Worm (Caenorhabditis elegans) whole organism, young adult: ENCODE results near the gene best-14.
A peak's percentile ranks its signal among the peaks of the same experiment; 100 is the strongest.

Experiments used
- D2030.7 ChIP-seq: fragments of 200-800 bp; sonication (Bioruptor generic); IDR thresholded peaks from 2 replicates; pipeline ENCODE4 v1.3.6; 2022; ENCODE audit warnings: missing genetic modification reagents, missing genetic modification characterization, missing compliant biosample characterization
- F49E8.2 ChIP-seq: sonication (generic microtip); optimal IDR thresholded peaks from 3 replicates; lab custom pipeline; 2017; ENCODE audit warnings: missing genetic modification characterization, mild to moderate bottlenecking, missing compliant biosample characterization, antibody characterized with exemption, moderate library complexity; ENCODE audit not compliant: insufficient read depth
- ZK185.1 ChIP-seq: sonication (generic microtip); optimal IDR thresholded peaks from 2 replicates; lab custom pipeline; 2016; ENCODE audit warnings: mild to moderate bottlenecking, missing genetic modification characterization, missing compliant biosample characterization; ENCODE audit not compliant: poor library complexity, severe bottlenecking
- akir-1 ChIP-seq: fragments of 200-800 bp; sonication (Bioruptor generic); optimal IDR thresholded peaks from 2 replicates; lab custom pipeline; 2018; ENCODE audit warnings: mild to moderate bottlenecking, missing genetic modification characterization, moderate library complexity, missing compliant biosample characterization
- aptf-2 ChIP-seq: fragments of 200-800 bp; sonication (Bioruptor generic); conservative IDR thresholded peaks from 2 replicates; pipeline ENCODE4 v1.3.6; 2022; ENCODE audit warnings: missing genetic modification reagents, missing genetic modification characterization, missing compliant biosample characterization
- aptf-3 ChIP-seq: fragments of 200-800 bp; sonication (Bioruptor generic); IDR thresholded peaks from 2 replicates; pipeline ENCODE4 v1.3.6; 2022; ENCODE audit warnings: missing genetic modification characterization, missing compliant biosample characterization
- athp-1 ChIP-seq: sonication (generic microtip); optimal IDR thresholded peaks from 2 replicates; lab custom pipeline; 2017; ENCODE audit warnings: mild to moderate bottlenecking, missing genetic modification characterization, missing compliant biosample characterization
- bed-1 ChIP-seq: fragments of 200-800 bp; sonication (Bioruptor generic); IDR thresholded peaks from 2 replicates; pipeline ENCODE4 v1.3.6; 2022; ENCODE audit warnings: missing genetic modification reagents, missing genetic modification characterization, missing compliant biosample characterization
- bed-2 ChIP-seq: fragments of 200-800 bp; sonication (Bioruptor generic); IDR thresholded peaks from 2 replicates; pipeline ENCODE4 v1.3.6; 2022; ENCODE audit warnings: missing genetic modification reagents, missing genetic modification characterization, missing compliant biosample characterization
- ceh-100 ChIP-seq: fragments of 200-800 bp; sonication (Bioruptor generic); IDR thresholded peaks from 2 replicates; pipeline ENCODE4 v1.3.6; 2022; ENCODE audit warnings: missing genetic modification reagents, missing genetic modification characterization, missing compliant biosample characterization
- ceh-79 ChIP-seq: sonication (generic microtip); optimal IDR thresholded peaks from 2 replicates; lab custom pipeline; 2017; ENCODE audit warnings: mild to moderate bottlenecking, missing genetic modification characterization, missing compliant biosample characterization
- chd-7 ChIP-seq: sonication (generic microtip); optimal IDR thresholded peaks from 2 replicates; lab custom pipeline; 2016; ENCODE audit warnings: mild to moderate bottlenecking, missing genetic modification characterization, moderate library complexity, missing compliant biosample characterization
- ekl-4 ChIP-seq: fragments of 200-800 bp; sonication (Bioruptor generic); IDR thresholded peaks from 2 replicates; pipeline ENCODE4 v1.3.6; 2022; ENCODE audit warnings: missing genetic modification reagents, missing genetic modification characterization, missing compliant biosample characterization
- gei-17 ChIP-seq: fragments of 200-800 bp; sonication (Bioruptor generic); optimal IDR thresholded peaks from 2 replicates; lab custom pipeline; 2018; ENCODE audit warnings: mild to moderate bottlenecking, missing genetic modification characterization, missing compliant biosample characterization
- him-1 ChIP-seq: sonication (generic microtip); optimal IDR thresholded peaks from 2 replicates; lab custom pipeline; 2016; ENCODE audit warnings: missing genotype, missing genetic modification reagents, missing genetic modification characterization, missing compliant biosample characterization
- hlh-26 ChIP-seq: fragments of 200-800 bp; sonication (Bioruptor generic); conservative IDR thresholded peaks from 2 replicates; pipeline ENCODE4 v1.3.6; 2022; ENCODE audit warnings: missing genetic modification reagents, missing genetic modification characterization, missing compliant biosample characterization
- hsf-1 ChIP-seq: fragments of 200-800 bp; sonication (Bioruptor generic); IDR thresholded peaks from 2 replicates; pipeline ENCODE4 v1.3.6; 2022; ENCODE audit warnings: missing genetic modification reagents, missing genetic modification characterization, missing compliant biosample characterization
- let-526 ChIP-seq: fragments of 200-800 bp; sonication (Bioruptor generic); IDR thresholded peaks from 2 replicates; pipeline ENCODE4 v1.3.6; 2022; ENCODE audit warnings: missing genetic modification reagents, missing genetic modification characterization, missing compliant biosample characterization
- lin-35 ChIP-seq, 3 experiments: fragments of 150-350 bp in 2 of 3; sonication (generic microtip) in 1 of 3; optimal IDR thresholded peaks; 2 replicates each; lab custom pipeline; 2014 to 2018; ENCODE audit warnings: missing biosample characterization in 3 of 3, missing genetic modification characterization in 3 of 3, missing genetic modification reagents in 3 of 3
- lin-40 ChIP-seq: sonication (generic microtip); optimal IDR thresholded peaks from 2 replicates; lab custom pipeline; 2016; ENCODE audit warnings: missing genetic modification characterization, mild to moderate bottlenecking, missing compliant biosample characterization, missing genotype, missing genetic modification reagents
- lin-54 ChIP-seq: fragments of 200-800 bp; sonication (Bioruptor generic); optimal IDR thresholded peaks from 2 replicates; lab custom pipeline; 2018; ENCODE audit warnings: mild to moderate bottlenecking, missing genetic modification characterization, missing compliant biosample characterization
- lir-1 ChIP-seq: fragments of 200-800 bp; sonication (Bioruptor generic); conservative IDR thresholded peaks from 2 replicates; pipeline ENCODE4 v1.3.6; 2022; ENCODE audit warnings: missing genetic modification reagents, missing genetic modification characterization, missing compliant biosample characterization
- lsl-1 ChIP-seq: fragments of 200-800 bp; sonication (Bioruptor generic); optimal IDR thresholded peaks from 2 replicates; lab custom pipeline; 2018; ENCODE audit warnings: mild to moderate bottlenecking, missing genetic modification characterization, moderate library complexity, missing compliant biosample characterization
- madf-3 ChIP-seq: fragments of 200-800 bp; sonication (Bioruptor generic); IDR thresholded peaks from 2 replicates; pipeline ENCODE4 v1.3.6; 2022; ENCODE audit warnings: missing genetic modification reagents, missing genetic modification characterization, missing compliant biosample characterization
- nfyb-1 ChIP-seq: fragments of 200-800 bp; sonication (Bioruptor generic); IDR thresholded peaks from 2 replicates; pipeline ENCODE4 v1.3.6; 2022; ENCODE audit warnings: missing genetic modification reagents, missing genetic modification characterization, missing compliant biosample characterization
- nhr-80 ChIP-seq: sonication (generic microtip); optimal IDR thresholded peaks from 2 replicates; lab custom pipeline; 2016; ENCODE audit warnings: missing genetic modification characterization, missing compliant biosample characterization
- pbrm-1 ChIP-seq: fragments of 200-800 bp; sonication (Bioruptor generic); IDR thresholded peaks from 2 replicates; pipeline ENCODE4 v1.3.6; 2022; ENCODE audit warnings: missing genetic modification reagents, missing genetic modification characterization, missing compliant biosample characterization
- rcor-1 ChIP-seq: fragments of 200-800 bp; sonication (Bioruptor generic); IDR thresholded peaks from 2 replicates; pipeline ENCODE4 v1.3.6; 2022; ENCODE audit warnings: missing genetic modification reagents, missing genetic modification characterization, missing compliant biosample characterization
- snpc-4 ChIP-seq, 5 experiments: fragments of 150-350 bp in 1 of 5; sonication (generic microtip) in 4 of 5; optimal IDR thresholded peaks; 2 replicates each; lab custom pipeline; 2014 to 2018; ENCODE audit warnings: missing genetic modification characterization in 5 of 5, missing biosample characterization in 3 of 5, antibody characterized with exemption in 2 of 5, mild to moderate bottlenecking in 2 of 5, missing compliant biosample characterization in 2 of 5, missing genotype in 2 of 5, moderate library complexity in 2 of 5, missing genetic modification reagents in 1 of 5
- tlf-1 ChIP-seq: fragments of 200-800 bp; sonication (Bioruptor generic); optimal IDR thresholded peaks from 2 replicates; lab custom pipeline; 2018; ENCODE audit warnings: mild to moderate bottlenecking, missing genetic modification characterization, missing compliant biosample characterization
- zim-3 ChIP-seq: sonication (generic microtip); optimal IDR thresholded peaks from 2 replicates; lab custom pipeline; 2017; ENCODE audit warnings: mild to moderate bottlenecking, missing genetic modification characterization, moderate library complexity, missing compliant biosample characterization
- ztf-18 ChIP-seq: sonication (generic microtip); optimal IDR thresholded peaks from 2 replicates; lab custom pipeline; 2016; ENCODE audit warnings: missing genotype, mild to moderate bottlenecking, missing genetic modification characterization, missing compliant biosample characterization
- ztf-6 ChIP-seq: fragments of 200-800 bp; sonication (Bioruptor generic); IDR thresholded peaks from 2 replicates; pipeline ENCODE4 v1.3.6; 2022; ENCODE audit warnings: missing genetic modification reagents, missing genetic modification characterization, missing compliant biosample characterization

The best-14 gene

DNA sequence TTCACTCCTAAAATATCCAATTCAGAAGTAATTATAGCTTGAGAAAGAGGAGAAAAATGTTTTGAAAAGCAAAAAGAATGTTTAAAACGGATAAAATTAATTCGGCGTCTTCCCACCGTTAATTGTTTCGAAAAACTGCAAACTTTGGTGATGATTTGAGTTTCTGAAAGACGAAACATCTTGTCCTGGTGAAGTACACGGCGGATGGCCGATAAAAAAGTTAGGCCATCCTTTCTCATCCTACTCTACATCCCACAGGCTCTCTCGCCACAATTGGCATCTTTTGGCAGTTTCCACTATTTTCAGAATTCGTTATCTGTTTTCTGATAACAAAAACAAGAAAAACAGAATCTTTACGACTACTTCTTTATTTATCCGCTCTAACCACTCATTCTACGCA lies 31.9 kb upstream of the best-14 start, which contains the start of the genes C35A5.8 and hda-11 (continued):
- TF ChIP-seq nfyb-1 (no peak), ztf-18 (tag; lab: Kevin White, UChicago) (peak; percentile 59), F49E8.2 (tag; lab: Kevin White, UChicago) (no peak), let-526 (GFP tag; lab: Robert Waterston, UW) (peak; percentile 40; the same call in 1 of the 2 replicates), ceh-79 (tag; lab: Kevin White, UChicago) (peak; percentile 60), zim-3 (tag; lab: Kevin White, UChicago) (peak; percentile 57), lin-40 (tag; lab: Kevin White, UChicago) (peak; percentile 57), nhr-80 (tag; lab: Kevin White, UChicago) (peak; percentile 36), lir-1 (GFP tag; lab: Robert Waterston, UW) (peak; percentile 75), akir-1 (GFP tag; lab: Kevin White, UChicago) (no peak), lin-35 (GFP tag; optimal IDR thresholded peaks at IDR 0.05; lab: Kevin White, UChicago) (peak in 1 of 3 experiments; percentile 11), lsl-1 (GFP tag; lab: Kevin White, UChicago) (peak; percentile 46), him-1 (tag; lab: Kevin White, UChicago) (peak; percentile 39), bed-2 (peak; percentile 54; the same call in 1 of the 2 replicates), ceh-100 (GFP tag; lab: Robert Waterston, UW) (peak; percentile 61), madf-3 (GFP tag; lab: Robert Waterston, UW) (peak; percentile 76; the same call in 1 of the 2 replicates), rcor-1 (GFP tag; lab: Robert Waterston, UW) (peak; percentile 86), pbrm-1 (GFP tag; lab: Robert Waterston, UW) (0 out of 2 replicates have a peak, but pooled peaks have one; percentile 22), snpc-4 (GFP tag; optimal IDR thresholded peaks at IDR 0.05; lab: Kevin White, UChicago) (peak; percentile 43), snpc-4 (tag; optimal IDR thresholded peaks at IDR 0.05; lab: Kevin White, UChicago) (peak in 2 of 4 experiments; percentile 37 to 57), D2030.7 (peak; percentile 67), ZK185.1 (tag; lab: Kevin White, UChicago) (peak; percentile 93), hlh-26 (no peak), tlf-1 (GFP tag; lab: Kevin White, UChicago) (peak; percentile 10), lin-54 (GFP tag; lab: Kevin White, UChicago) (peak; percentile 42)

ce11 chrV:10528500-10528899 lies 29.3 kb upstream of the best-14 start, which contains the start of gene F25D1.3:
TSS of gene F25D1.3 (plus strand) at chrV:10528724.
- no peak for TF ChIP-seq ztf-6 (GFP tag; lab: Robert Waterston, UW)
- no peak for TF ChIP-seq aptf-3
- no peak for TF ChIP-seq D2030.7
- TF ChIP-seq bed-1 (GFP tag; lab: Robert Waterston, UW) = no peak

- TF ChIP-seq athp-1 (tag; lab: Kevin White, UChicago) (no peak), him-1 (tag; lab: Kevin White, UChicago) (no peak), nfyb-1 (no peak), ekl-4 (GFP tag; lab: Robert Waterston, UW) (no peak), gei-17 (GFP tag; lab: Kevin White, UChicago) (no peak), ceh-100 (GFP tag; lab: Robert Waterston, UW) (no peak), hsf-1 (GFP tag; lab: Robert Waterston, UW) (no peak), chd-7 (tag; lab: Kevin White, UChicago) (no peak), aptf-2 (GFP tag; lab: Robert Waterston, UW) (no peak)
Measured at ce11 chrV:10529600-10529999, 28.2 kb upstream of the best-14 start.
